Fruit fly (Drosophila melanogaster): ENCODE measurements around the gene CG44774.
A peak's percentile ranks its signal among the peaks of the same experiment; 100 is the strongest.

Gene CG44774

DNA sequence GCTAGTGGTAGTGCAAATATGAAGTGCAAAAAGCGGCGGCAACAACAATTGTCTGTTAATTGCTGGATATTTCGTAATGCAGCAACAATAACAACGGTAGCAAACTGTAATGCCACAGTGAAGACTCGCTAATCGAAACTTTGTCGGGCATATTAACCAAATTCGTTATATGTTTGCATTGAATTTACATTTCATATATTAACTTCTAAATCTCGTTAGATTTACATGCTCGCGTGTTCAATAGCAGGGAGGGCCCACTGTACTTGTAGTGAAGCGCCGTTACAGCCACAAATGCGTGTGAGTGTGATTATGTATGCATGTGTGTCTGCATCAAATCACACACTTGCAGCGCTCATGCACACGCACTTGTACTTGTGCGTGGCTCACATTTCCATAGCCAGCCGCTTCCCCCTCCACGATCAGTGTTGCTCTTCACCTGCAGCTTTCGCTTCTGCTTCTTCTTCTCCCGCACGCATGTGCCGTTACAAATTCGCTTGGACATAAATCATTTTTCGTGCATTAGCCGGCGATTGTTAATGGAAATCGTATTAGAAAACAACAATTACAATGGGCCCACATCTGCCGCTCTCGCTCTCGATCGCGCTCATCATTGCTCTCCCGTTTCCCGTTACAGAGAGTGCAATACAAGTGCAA is 2.0 kb upstream of the CG44774 start (continued):
- TF ChIP-seq CG11695 (GFP tag; IDR thresholded peaks at IDR 0.05) (peak; percentile 92), stwl (tag; optimal IDR thresholded peaks at IDR 0.05) (peak; percentile 54), usp (GFP tag; optimal IDR thresholded peaks at IDR 0.05) (no peak), slp2 (GFP tag; optimal IDR thresholded peaks at IDR 0.05) (peak; percentile 91), CG34422 (GFP tag; IDR thresholded peaks at IDR 0.05) (peak; percentile 96), CG6654 (GFP tag; optimal IDR thresholded peaks at IDR 0.05) (peak; percentile 83), CG10959 (GFP tag; IDR thresholded peaks at IDR 0.05) (peak; percentile 97), HLH54F (GFP tag; optimal IDR thresholded peaks at IDR 0.05) (peak; percentile 88), gcm (GFP tag; optimal IDR thresholded peaks at IDR 0.05) (peak; percentile 89), CG14710 (tag; optimal IDR thresholded peaks at IDR 0.05) (peak; percentile 94), Hr39 (optimal IDR thresholded peaks at IDR 0.05) (no peak), CG5245 (GFP tag; optimal IDR thresholded peaks at IDR 0.05) (peak; percentile 97), bsh (GFP tag; optimal IDR thresholded peaks at IDR 0.05) (peak; percentile 83 to 97), CG3838 (GFP tag; optimal IDR thresholded peaks at IDR 0.05) (peak; percentile 56), amos (GFP tag; IDR thresholded peaks at IDR 0.05; ENCODE audit: partially characterized antibody) (no peak), CG1603 (tag; optimal IDR thresholded peaks at IDR 0.05) (peak; percentile 98), CG7928 (GFP tag; optimal IDR thresholded peaks at IDR 0.05) (peak; percentile 48), CG15601 (tag; optimal IDR thresholded peaks at IDR 0.05) (peak; percentile 91), CG34224 (GFP tag; IDR thresholded peaks at IDR 0.05; ENCODE audit: partially characterized antibody) (no peak), Dip2 (GFP tag; IDR thresholded peaks at IDR 0.05) (peak; percentile 47), aop (GFP tag; IDR thresholded peaks at IDR 0.05) (peak; percentile 94), E2f1 (GFP tag; IDR thresholded peaks at IDR 0.05) (peak; percentile 95), Neu2 (GFP tag; optimal IDR thresholded peaks at IDR 0.05; ENCODE audit: borderline replicate concordance) (peak; percentile 85), tap (tag; optimal IDR thresholded peaks at IDR 0.05) (peak; percentile 97), CG14667 (GFP tag; IDR thresholded peaks at IDR 0.05) (peak; percentile 94), MESR4 (GFP tag; optimal IDR thresholded peaks at IDR 0.05) (peak; percentile 47), D (optimal IDR thresholded peaks at IDR 0.05) (no peak), D (GFP tag; optimal IDR thresholded peaks at IDR 0.05) (peak; percentile 94), sens-2 (GFP tag; IDR thresholded peaks at IDR 0.05) (peak; percentile 98), pzg (GFP tag; optimal IDR thresholded peaks at IDR 0.05) (peak; percentile 5), sqz (GFP tag; optimal IDR thresholded peaks at IDR 0.05) (peak; percentile 78), TFAM (GFP tag; optimal IDR thresholded peaks at IDR 0.05) (peak; percentile 84), ems (GFP tag; optimal IDR thresholded peaks at IDR 0.05) (peak; percentile 94), Dad (GFP tag; optimal IDR thresholded peaks at IDR 0.05) (peak; percentile 89), cad (GFP tag; optimal IDR thresholded peaks at IDR 0.05) (no peak), CG9817 (tag; optimal IDR thresholded peaks at IDR 0.05) (peak; percentile 93), Camta (GFP tag; optimal IDR thresholded peaks at IDR 0.05) (peak; percentile 94), sob (GFP tag; IDR thresholded peaks at IDR 0.05) (peak; percentile 91), Meics (GFP tag; optimal IDR thresholded peaks at IDR 0.05) (peak; percentile 86), ken (GFP tag; IDR thresholded peaks at IDR 0.05) (peak; percentile 98), CG43689 (GFP tag; IDR thresholded peaks at IDR 0.05) (peak; percentile 87), nerfin-2 (GFP tag; IDR thresholded peaks at IDR 0.05; ENCODE audit: partially characterized antibody) (no peak), CG4328 (GFP tag; optimal IDR thresholded peaks at IDR 0.05) (peak; percentile 88), gt (GFP tag; IDR thresholded peaks at IDR 0.05) (peak; percentile 95), CG4617 (GFP tag; optimal IDR thresholded peaks at IDR 0.05; ENCODE audit: borderline replicate concordance) (peak; percentile 87), bowl (GFP tag; IDR thresholded peaks at IDR 0.05) (peak; percentile 94), ro (GFP tag; IDR thresholded peaks at IDR 0.05) (peak; percentile 91), Hand (GFP tag; optimal IDR thresholded peaks at IDR 0.05) (peak; percentile 43), ssp (GFP tag; IDR thresholded peaks at IDR 0.05) (peak; percentile 88), CG1647 (GFP tag; optimal IDR thresholded peaks at IDR 0.05) (peak; percentile 95), CG13894 (tag; optimal IDR thresholded peaks at IDR 0.05) (peak; percentile 48)
